Worm (Caenorhabditis elegans) whole organism, L2 larva: Measurements from ENCODE around the gene ugt-47.

Experiments used
- fos-1 ChIP-seq: fragments of 150-350 bp; optimal IDR thresholded peaks from 2 replicates; lab custom pipeline; 2014; ENCODE audit warnings: missing biosample characterization, missing genetic modification characterization
- lin-39 ChIP-seq: fragments of 150-350 bp; optimal IDR thresholded peaks from 2 replicates; lab custom pipeline; 2014; ENCODE audit warnings: missing biosample characterization, missing genetic modification reagents, missing genetic modification characterization
- zag-1 ChIP-seq: fragments of 150-350 bp; optimal IDR thresholded peaks from 2 replicates; lab custom pipeline; 2014; ENCODE audit warnings: missing biosample characterization, missing genetic modification characterization

DNA sequence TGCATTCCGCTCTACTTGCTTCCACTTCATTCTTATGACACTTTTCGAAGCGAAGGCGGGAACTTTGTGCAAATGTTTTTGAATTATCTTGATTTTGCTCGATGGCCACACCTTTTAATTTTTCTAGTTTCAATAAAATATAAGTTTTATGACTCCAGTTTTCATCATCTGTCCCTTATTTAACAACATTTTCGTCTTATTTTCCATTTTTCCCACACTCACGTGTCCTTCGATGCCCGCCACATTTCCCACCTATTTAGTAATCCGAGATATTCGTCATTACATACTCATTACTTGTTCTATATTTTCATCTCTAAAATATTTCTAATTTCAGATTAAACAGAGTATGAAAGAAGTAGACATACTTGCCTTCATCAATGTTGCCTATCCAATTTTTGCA is 4.0 kb downstream of the ugt-47 start, which contains the start of gene srd-49:
- TF ChIP-seq zag-1 (tag; lab: Kevin White, UChicago) (no peak), lin-39 (no peak), fos-1 (tag; lab: Kevin White, UChicago) (no peak)
